Worm (Caenorhabditis elegans) whole organism, L1 larva: ENCODE data around the gene Y43D4A.6.

ENCODE experiments used
- blmp-1 ChIP-seq: fragments of 150-350 bp; optimal IDR thresholded peaks from 2 replicates; lab custom pipeline; 2014; ENCODE audit warnings: missing biosample characterization, missing genetic modification characterization
- nhr-11 ChIP-seq: fragments of 150-350 bp; optimal IDR thresholded peaks from 2 replicates; lab custom pipeline; 2014; ENCODE audit warnings: missing biosample characterization, missing genetic modification characterization
- nhr-76 ChIP-seq: sonication (generic microtip); optimal IDR thresholded peaks from 2 replicates; lab custom pipeline; 2017; ENCODE audit warnings: missing biosample characterization, missing genetic modification characterization

DNA sequence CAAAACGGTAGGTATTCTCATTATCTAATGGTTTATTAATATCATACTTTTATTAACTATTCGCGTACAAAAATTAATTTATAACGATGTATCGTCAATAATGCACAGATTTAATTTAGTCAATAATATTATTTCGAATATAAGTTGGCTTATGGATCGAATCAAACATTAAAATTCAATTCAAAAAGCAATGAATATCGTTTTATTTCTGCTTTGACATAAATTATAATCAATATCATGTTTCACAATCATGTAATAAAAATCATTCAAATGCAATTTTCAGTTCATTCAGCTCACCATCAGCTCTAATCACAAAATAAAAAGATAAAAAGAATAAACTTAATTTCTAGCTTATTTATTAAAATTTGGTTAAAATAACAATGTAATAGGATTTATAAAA is 41.6 kb downstream of the Y43D4A.6 start, which contains the start of gene Y116A8A.6:
- TF ChIP-seq nhr-76 (tag; lab: Kevin White, UChicago) (no peak), nhr-11 (tag; lab: Kevin White, UChicago) (no peak), blmp-1 (tag; lab: Kevin White, UChicago) (no peak)
